Worm (Caenorhabditis elegans): Measurements from ENCODE around the gene glr-7.

DNA sequence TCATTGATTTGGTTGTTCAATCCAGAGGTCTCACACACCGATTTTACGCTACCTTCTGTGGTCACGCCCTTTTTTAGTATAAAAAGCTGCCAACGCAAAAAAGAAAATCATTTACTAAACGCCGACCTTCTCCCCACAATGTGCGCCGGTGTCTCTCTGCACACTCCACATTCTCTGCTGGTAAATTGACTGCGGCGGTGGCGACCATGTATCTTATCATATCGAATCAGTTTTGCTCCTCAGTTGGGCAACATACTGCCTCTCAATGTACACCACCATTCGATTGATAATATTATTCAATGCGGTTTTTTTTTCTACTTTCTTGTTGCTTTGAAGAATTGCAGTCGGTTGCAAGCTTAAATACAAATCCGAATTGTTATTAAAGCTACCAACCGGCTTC lies 47.5 kb downstream of the glr-7 start:
- TF ChIP-seq pes-1 (GFP tag; IDR thresholded peaks at IDR 0.05) (no peak), flt-1 (GFP tag; IDR thresholded peaks at IDR 0.05) (no peak), tbx-11 (GFP tag; IDR thresholded peaks at IDR 0.05) (no peak), ama-1 (optimal IDR thresholded peaks at IDR 0.05) (no peak), ets-7 (tag; optimal IDR thresholded peaks at IDR 0.05) (no peak), hmg-4 (GFP tag; optimal IDR thresholded peaks at IDR 0.05) (no peak), ceh-13 (GFP tag; optimal IDR thresholded peaks at IDR 0.05) (no peak), sea-1 (GFP tag; conservative IDR thresholded peaks at IDR 0.05) (no peak), F13C5.2 (tag; optimal IDR thresholded peaks at IDR 0.05) (no peak), tra-4 (tag; optimal IDR thresholded peaks at IDR 0.05) (no peak), scrt-1 (GFP tag; IDR thresholded peaks at IDR 0.05) (no peak)
